Fruit fly (Drosophila melanogaster): ENCODE measurements around the gene CG11726.

- TF ChIP-seq ovo (GFP tag; optimal IDR thresholded peaks at IDR 0.05) (no peak), CG12768 (GFP tag; optimal IDR thresholded peaks at IDR 0.05) (peak; percentile 40), Hr96 (GFP tag; optimal IDR thresholded peaks at IDR 0.05) (no peak), cnc (optimal IDR thresholded peaks at IDR 0.05) (no peak), Mnt (GFP tag; optimal IDR thresholded peaks at IDR 0.05) (no peak), CG33017 (tag; optimal IDR thresholded peaks at IDR 0.05) (no peak), CG7045 (GFP tag; optimal IDR thresholded peaks at IDR 0.05) (no peak), cic (GFP tag; optimal IDR thresholded peaks at IDR 0.05) (no peak), CG14711 (tag; optimal IDR thresholded peaks at IDR 0.05) (no peak), CG7101 (tag; optimal IDR thresholded peaks at IDR 0.05) (no peak), Clk (GFP tag; optimal IDR thresholded peaks at IDR 0.05) (no peak), toe (GFP tag; optimal IDR thresholded peaks at IDR 0.05) (no peak), pad (GFP tag; optimal IDR thresholded peaks at IDR 0.05) (no peak), kay (GFP tag; ENCODE audit: borderline replicate concordance) (no peak)
Measured at dm6 chr3L:11345536-11345935, 49.0 kb upstream of the CG11726 start.
